Worm (Caenorhabditis elegans) whole organism, early embryonic: ENCODE measurements around the gene lbp-8.

Experiments used
- B0310.2 ChIP-seq: sonication (generic microtip); optimal IDR thresholded peaks from 2 replicates; lab custom pipeline; 2016; ENCODE audit warnings: mild to moderate bottlenecking, missing genetic modification characterization, missing compliant biosample characterization
- F13C5.2 ChIP-seq: sonication (generic microtip); optimal IDR thresholded peaks from 2 replicates; lab custom pipeline; 2017; ENCODE audit warnings: mild to moderate bottlenecking, missing genetic modification characterization, inconsistent platforms, missing compliant biosample characterization
- aly-1 ChIP-seq: sonication (generic microtip); optimal IDR thresholded peaks from 2 replicates; lab custom pipeline; 2016; ENCODE audit warnings: missing genetic modification characterization, missing compliant biosample characterization
- ama-1 ChIP-seq: fragments of 150-350 bp; optimal IDR thresholded peaks from 2 replicates; lab custom pipeline; 2014
- ceh-36 ChIP-seq: sonication (generic microtip); optimal IDR thresholded peaks from 2 replicates; lab custom pipeline; 2016; ENCODE audit warnings: missing genetic modification characterization, inconsistent platforms, missing compliant biosample characterization
- hmg-4 ChIP-seq: fragments of 200-800 bp; sonication (Bioruptor generic); optimal IDR thresholded peaks from 2 replicates; lab custom pipeline; 2018; ENCODE audit warnings: mild to moderate bottlenecking, missing genetic modification characterization, missing compliant biosample characterization
- pes-1 ChIP-seq: fragments of 200-800 bp; sonication (Bioruptor generic); IDR thresholded peaks from 2 replicates; pipeline ENCODE4 v1.3.6; 2022; ENCODE audit warnings: missing genetic modification reagents, missing genetic modification characterization, missing compliant biosample characterization
- tbx-37 ChIP-seq: fragments of 200-800 bp; sonication (Bioruptor generic); conservative IDR thresholded peaks from 2 replicates; pipeline ENCODE4 v1.3.6; 2022; ENCODE audit warnings: missing genetic modification reagents, missing genetic modification characterization, missing compliant biosample characterization
- tra-4 ChIP-seq: sonication (generic microtip); optimal IDR thresholded peaks from 2 replicates; lab custom pipeline; 2017; ENCODE audit warnings: missing genetic modification characterization, missing compliant biosample characterization

ce11 chrV:13872895-13873294 lies 17.7 kb upstream of the lbp-8 start, which contains the start of gene cpt-5:
- TF ChIP-seq pes-1 (GFP tag; lab: Robert Waterston, UW): no peak
- no peak for TF ChIP-seq tra-4 (tag; lab: Kevin White, UChicago)
- TF ChIP-seq ama-1: no peak
- TF ChIP-seq B0310.2 (tag; lab: Kevin White, UChicago): no peak
- TF ChIP-seq aly-1 (tag; lab: Kevin White, UChicago): no peak
- TF ChIP-seq F13C5.2 (tag; lab: Kevin White, UChicago): no peak
- no peak for TF ChIP-seq tbx-37
- TF ChIP-seq ceh-36 (tag; lab: Kevin White, UChicago): no peak
- TF ChIP-seq hmg-4: no peak
